Worm (Caenorhabditis elegans): Measurements from ENCODE around the gene F37B12.3.

- TF ChIP-seq ref-2 (tag; optimal IDR thresholded peaks at IDR 0.05) (no peak), pax-1 (tag; optimal IDR thresholded peaks at IDR 0.05) (no peak), zip-5 (tag; optimal IDR thresholded peaks at IDR 0.05) (no peak), rnt-1 (tag; optimal IDR thresholded peaks at IDR 0.05) (no peak)
Observed at ce11 chrII:9062261-9062948, 21.2 kb upstream of the F37B12.3 start.
